Worm (Caenorhabditis elegans): ENCODE results near the gene srsx-15.

The srsx-15 gene

DNA sequence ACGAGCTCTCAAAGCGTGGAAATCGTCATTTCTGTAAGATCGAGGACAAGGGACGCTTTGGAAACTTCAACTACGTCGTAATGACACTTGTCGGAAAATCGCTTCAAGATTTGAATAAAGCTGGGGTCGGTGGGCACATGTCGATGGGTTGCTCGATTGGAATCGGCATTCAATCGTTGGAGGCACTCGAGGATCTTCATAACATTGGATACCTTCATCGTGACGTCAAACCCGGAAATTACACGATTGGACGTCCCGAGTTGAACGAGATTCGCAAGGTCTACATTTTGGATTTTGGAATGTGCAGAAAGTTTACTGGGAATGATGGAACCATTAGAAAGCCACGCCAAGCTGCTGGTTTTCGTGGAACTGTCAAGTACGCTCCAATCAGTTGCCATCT lies 8.9 kb upstream of the srsx-15 start:
- no peak for TF ChIP-seq hlh-15 (tag; optimal IDR thresholded peaks at IDR 0.05)
- TF ChIP-seq unc-86 (tag; optimal IDR thresholded peaks at IDR 0.05): no peak
- no peak for TF ChIP-seq C38D4.7 (GFP tag; optimal IDR thresholded peaks at IDR 0.05)
- no peak for TF ChIP-seq gmeb-2 (tag; optimal IDR thresholded peaks at IDR 0.05)
- TF ChIP-seq K09A11.1 (tag; optimal IDR thresholded peaks at IDR 0.05; ENCODE audit: insufficient read depth): no peak
- TF ChIP-seq ref-2 (tag; optimal IDR thresholded peaks at IDR 0.05): no peak
- no peak for TF ChIP-seq che-1 (tag; optimal IDR thresholded peaks at IDR 0.05)
- TF ChIP-seq F13H6.1 (tag; optimal IDR thresholded peaks at IDR 0.05): no peak
- TF ChIP-seq tbx-2 (tag; optimal IDR thresholded peaks at IDR 0.05): no peak

DNA sequence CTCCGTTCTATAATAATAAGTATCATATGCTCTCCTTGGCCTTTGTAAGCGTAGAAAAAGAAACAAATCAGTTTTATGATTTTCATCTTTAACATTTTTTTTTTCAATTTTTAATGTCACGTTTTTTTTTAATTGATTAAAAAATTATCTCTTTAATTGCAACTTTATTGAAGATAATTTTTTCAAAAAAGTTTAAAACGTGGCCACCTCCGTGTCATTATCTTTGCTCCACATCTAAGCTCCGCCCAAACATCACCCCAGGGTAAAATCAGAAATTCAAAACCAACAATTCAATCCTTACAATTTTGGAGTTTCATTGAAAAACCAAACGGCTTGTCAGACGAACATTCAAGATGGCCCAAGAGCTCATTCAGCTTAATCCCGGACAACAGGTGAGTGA lies 8.0 kb upstream of the srsx-15 start, which contains the start of gene ttbk-8.2:
TSS of gene ttbk-8.2 (plus strand) at position 301 of the 400 bp plus-strand sequence.
- TF ChIP-seq nfya-1 (tag; optimal IDR thresholded peaks at IDR 0.05) (no peak), pag-3 (tag; optimal IDR thresholded peaks at IDR 0.05; ENCODE audit: borderline replicate concordance) (no peak), Y22D7AL.16 (tag; optimal IDR thresholded peaks at IDR 0.05) (no peak), pros-1 (tag; optimal IDR thresholded peaks at IDR 0.05) (no peak), nhr-232 (tag; optimal IDR thresholded peaks at IDR 0.05) (no peak), ceh-19 (GFP tag; optimal IDR thresholded peaks at IDR 0.05) (no peak), C08G9.2 (tag; optimal IDR thresholded peaks at IDR 0.05) (no peak), nhr-11 (tag; optimal IDR thresholded peaks at IDR 0.05) (no peak), hlh-30 (tag; optimal IDR thresholded peaks at IDR 0.05; ENCODE audit: insufficient read depth) (no peak)

DNA sequence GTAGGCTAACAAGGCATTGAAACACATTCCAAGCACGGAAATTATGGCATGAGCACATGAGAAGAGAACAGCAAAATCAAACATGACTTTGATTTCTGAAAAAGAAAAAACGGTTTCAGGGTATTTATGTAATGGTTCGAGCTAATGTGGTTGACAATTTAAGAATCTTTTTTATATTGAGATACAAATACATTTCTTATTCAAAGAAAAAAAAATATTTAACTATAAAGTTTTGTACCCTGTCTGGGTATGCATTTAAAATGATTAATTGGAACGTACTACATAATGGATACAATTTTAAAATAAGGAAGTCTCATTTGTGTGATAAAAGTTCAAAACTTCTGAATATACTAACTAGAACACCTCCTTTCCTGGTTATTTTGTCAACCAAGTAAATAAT lies 6.5 kb upstream of the srsx-15 start, which contains the start of gene srd-12:
TSS of gene srd-12 (minus strand) at position 101 of the 400 bp plus-strand sequence.
- no peak for TF ChIP-seq pat-9 (tag; optimal IDR thresholded peaks at IDR 0.05)
- no peak for TF ChIP-seq ceh-19 (GFP tag; optimal IDR thresholded peaks at IDR 0.05)
- TF ChIP-seq ceh-24 (tag; optimal IDR thresholded peaks at IDR 0.05): no peak
- TF ChIP-seq sox-2 (GFP tag; IDR thresholded peaks at IDR 0.05): no peak
- no peak for TF ChIP-seq pros-1 (tag; optimal IDR thresholded peaks at IDR 0.05)
- TF ChIP-seq rnt-1 (tag; optimal IDR thresholded peaks at IDR 0.05): no peak
- no peak for TF ChIP-seq C08G9.2 (tag; optimal IDR thresholded peaks at IDR 0.05)
- TF ChIP-seq ceh-6 (GFP tag; optimal IDR thresholded peaks at IDR 0.05): no peak
- no peak for TF ChIP-seq tbx-7 (tag; optimal IDR thresholded peaks at IDR 0.05)

DNA sequence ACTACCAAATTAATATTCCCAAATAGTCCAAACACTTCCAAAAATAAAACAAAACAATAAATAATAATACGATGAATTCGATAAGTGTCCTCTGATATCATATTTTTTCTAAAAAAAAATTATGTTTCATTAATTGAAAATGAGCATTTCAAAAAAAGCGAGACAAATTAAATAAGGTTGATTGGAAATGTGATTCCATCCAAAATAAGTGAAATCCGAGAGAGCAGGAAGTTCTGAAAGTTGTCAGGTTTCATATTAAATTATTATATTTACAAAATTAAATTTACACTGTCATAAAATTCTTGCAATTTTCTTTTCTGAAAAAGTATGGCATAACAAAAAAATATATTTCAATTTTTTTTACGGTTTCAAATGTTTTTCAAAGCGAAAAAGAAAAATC lies 3.4 kb upstream of the srsx-15 start, which contains the start of gene srsx-14:
TSS of gene srsx-14 (minus strand) at position 101 of the 400 bp plus-strand sequence.
- TF ChIP-seq pag-3 (tag; optimal IDR thresholded peaks at IDR 0.05; ENCODE audit: borderline replicate concordance) (no peak), npax-4 (tag; optimal IDR thresholded peaks at IDR 0.05) (no peak), hlh-30 (tag; optimal IDR thresholded peaks at IDR 0.05; ENCODE audit: insufficient read depth) (no peak), ceh-18 (tag; optimal IDR thresholded peaks at IDR 0.05) (no peak), ets-4 (tag; optimal IDR thresholded peaks at IDR 0.05) (no peak), ceh-34 (tag; optimal IDR thresholded peaks at IDR 0.05) (no peak)

DNA sequence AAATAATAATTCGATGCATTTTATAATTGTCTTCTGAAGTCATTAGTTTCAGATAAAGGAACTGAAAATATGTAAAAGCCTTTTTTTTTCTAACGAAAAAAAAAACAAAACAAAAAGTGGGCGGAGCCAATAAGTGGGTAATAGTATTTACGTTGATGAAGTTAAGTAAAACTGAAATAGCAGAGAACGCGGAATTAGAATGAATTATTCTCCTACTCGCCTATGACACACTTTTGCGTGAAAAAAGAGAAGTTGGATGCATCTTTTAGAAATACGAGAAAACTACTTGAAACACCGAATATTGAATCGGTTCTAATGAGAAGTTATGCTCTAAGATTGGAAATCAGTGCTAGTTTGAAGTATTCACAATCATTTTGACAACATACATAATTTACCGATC lies 4.0 kb downstream of the srsx-15 start, which contains the start of gene srsx-16:
TSS of gene srsx-16 (minus strand) at position 101 of the 400 bp plus-strand sequence.
- TF ChIP-seq ceh-2 (tag; optimal IDR thresholded peaks at IDR 0.05): no peak
- no peak for TF ChIP-seq ceh-14 (tag; optimal IDR thresholded peaks at IDR 0.05)
- no peak for TF ChIP-seq unc-42 (tag; optimal IDR thresholded peaks at IDR 0.05)
- TF ChIP-seq ceh-22 (tag; optimal IDR thresholded peaks at IDR 0.05): no peak
- TF ChIP-seq F13H6.1 (tag; optimal IDR thresholded peaks at IDR 0.05): no peak
- no peak for TF ChIP-seq T23F11.4 (GFP tag; optimal IDR thresholded peaks at IDR 0.05)
- no peak for TF ChIP-seq lim-6 (tag; optimal IDR thresholded peaks at IDR 0.05)
- TF ChIP-seq elt-2 (tag; optimal IDR thresholded peaks at IDR 0.05): no peak
- TF ChIP-seq fkh-6 (tag; optimal IDR thresholded peaks at IDR 0.05): no peak
- no peak for TF ChIP-seq pat-9 (tag; optimal IDR thresholded peaks at IDR 0.05)
- TF ChIP-seq sox-4 (tag; optimal IDR thresholded peaks at IDR 0.05): no peak
- TF ChIP-seq elt-4 (tag; optimal IDR thresholded peaks at IDR 0.05): no peak
- TF ChIP-seq unc-55 (GFP tag; optimal IDR thresholded peaks at IDR 0.05): no peak
- no peak for TF ChIP-seq syd-9 (tag; optimal IDR thresholded peaks at IDR 0.05)
- no peak for TF ChIP-seq pax-1 (tag; optimal IDR thresholded peaks at IDR 0.05)
- no peak for TF ChIP-seq rnt-1 (tag; optimal IDR thresholded peaks at IDR 0.05)
- no peak for TF ChIP-seq hlh-30 (tag; optimal IDR thresholded peaks at IDR 0.05; ENCODE audit: insufficient read depth)
- no peak for TF ChIP-seq ceh-48 (tag; optimal IDR thresholded peaks at IDR 0.05)

All from whole organism, late embryonic.